Fruit fly (Drosophila melanogaster): ENCODE results near the gene CG9109.

CG9109 gene

dm6 chr2L:6047528-6048160 lies 13.4 kb upstream of the CG9109 start, which contains the start of gene IPIP (continued):
- TF ChIP-seq bigmax (GFP tag; optimal IDR thresholded peaks at IDR 0.05) (peak; percentile 28), CG2875 (GFP tag; optimal IDR thresholded peaks at IDR 0.05) (no peak), CG7839 (tag; optimal IDR thresholded peaks at IDR 0.05) (no peak), slp2 (GFP tag; optimal IDR thresholded peaks at IDR 0.05) (no peak), CG13287 (GFP tag; IDR thresholded peaks at IDR 0.05; ENCODE audit: partially characterized antibody) (peak; percentile 83), Dfd (GFP tag; optimal IDR thresholded peaks at IDR 0.05) (no peak), CG6175 (GFP tag; IDR thresholded peaks at IDR 0.05) (0 out of 3 replicates have a peak, but pooled peaks have one; percentile 20), Dip2 (GFP tag; IDR thresholded peaks at IDR 0.05) (no peak), zf30C (GFP tag; optimal IDR thresholded peaks at IDR 0.05) (no peak), CG9797 (GFP tag; optimal IDR thresholded peaks at IDR 0.05) (peak; percentile 57), tgo (GFP tag; IDR thresholded peaks at IDR 0.05) (peak; percentile 29; the same call in 1 of the 3 replicates), amos (GFP tag; IDR thresholded peaks at IDR 0.05; ENCODE audit: partially characterized antibody) (peak; percentile 94), Six4 (GFP tag; optimal IDR thresholded peaks at IDR 0.05) (no peak), exex (tag; optimal IDR thresholded peaks at IDR 0.05) (no peak), Dad (GFP tag; optimal IDR thresholded peaks at IDR 0.05) (peak; percentile 1), crp (GFP tag; optimal IDR thresholded peaks at IDR 0.05) (peak in 1 of 2 experiments; percentile 73), Elba2 (GFP tag; optimal IDR thresholded peaks at IDR 0.05) (no peak), slbo (GFP tag; IDR thresholded peaks at IDR 0.05) (peak; percentile 66), zfh1 (GFP tag; IDR thresholded peaks at IDR 0.05) (peak; percentile 54; the same call in 2 of the 3 replicates), CG2678 (tag; optimal IDR thresholded peaks at IDR 0.05) (peak; percentile 12), CG17829 (tag; optimal IDR thresholded peaks at IDR 0.05) (peak; percentile 44), bbx (GFP tag; IDR thresholded peaks at IDR 0.05; ENCODE audit: partially characterized antibody) (peak; percentile 87), Aef1 (GFP tag; IDR thresholded peaks at IDR 0.05) (peak; percentile 30; the same call in 1 of the 3 replicates), Kr (GFP tag; optimal IDR thresholded peaks at IDR 0.05) (no peak), odd (GFP tag; optimal IDR thresholded peaks at IDR 0.05) (peak; percentile 6), CG8924 (tag; optimal IDR thresholded peaks at IDR 0.05) (peak; percentile 17), az2 (GFP tag; optimal IDR thresholded peaks at IDR 0.05) (no peak)

dm6 chr2L:6046865-6047264 lies 12.6 kb upstream of the CG9109 start:
- TF ChIP-seq ac (GFP tag; optimal IDR thresholded peaks at IDR 0.05) (no peak), CG18476 (GFP tag; optimal IDR thresholded peaks at IDR 0.05) (no peak), Fer1 (GFP tag; optimal IDR thresholded peaks at IDR 0.05) (no peak), ind (GFP tag; optimal IDR thresholded peaks at IDR 0.05) (no peak), CG14667 (GFP tag; IDR thresholded peaks at IDR 0.05) (no peak), HLHmδ (GFP tag; optimal IDR thresholded peaks at IDR 0.05) (no peak), jumu (GFP tag; optimal IDR thresholded peaks at IDR 0.05) (no peak), zf30C (GFP tag; optimal IDR thresholded peaks at IDR 0.05) (no peak), Ada2b (GFP tag; IDR thresholded peaks at IDR 0.05) (no peak), CG13624 (GFP tag; optimal IDR thresholded peaks at IDR 0.05) (no peak), pita (GFP tag; optimal IDR thresholded peaks at IDR 0.05) (no peak), bsh (GFP tag; optimal IDR thresholded peaks at IDR 0.05) (no peak), CG18599 (GFP tag; optimal IDR thresholded peaks at IDR 0.05) (no peak), btn (GFP tag; optimal IDR thresholded peaks at IDR 0.05) (no peak), ro (GFP tag; IDR thresholded peaks at IDR 0.05) (no peak), Trl (optimal IDR thresholded peaks at IDR 0.05) (no peak), Trl (GFP tag; optimal IDR thresholded peaks at IDR 0.05) (no peak), sr (GFP tag; IDR thresholded peaks at IDR 0.05) (peak; percentile 83), amos (GFP tag; IDR thresholded peaks at IDR 0.05; ENCODE audit: partially characterized antibody) (0 out of 2 replicates have a peak, but pooled peaks have one; percentile 11), Sry-β (GFP tag; optimal IDR thresholded peaks at IDR 0.05) (no peak), ftz-f1 (GFP tag; optimal IDR thresholded peaks at IDR 0.05) (peak; percentile 1), odd (GFP tag; optimal IDR thresholded peaks at IDR 0.05) (no peak), CG10209 (GFP tag; optimal IDR thresholded peaks at IDR 0.05) (no peak), Dref (GFP tag; IDR thresholded peaks at IDR 0.05) (no peak), wek (GFP tag; optimal IDR thresholded peaks at IDR 0.05) (no peak), mirr (GFP tag; optimal IDR thresholded peaks at IDR 0.05) (no peak)
